Worm (Caenorhabditis elegans): Measurements from ENCODE around the gene F14F9.2.

- TF ChIP-seq pqm-1 (tag; optimal IDR thresholded peaks at IDR 0.05) (no peak), ceh-82 (tag; optimal IDR thresholded peaks at IDR 0.05) (no peak), nhr-237 (tag; optimal IDR thresholded peaks at IDR 0.05) (no peak), nhr-28 (tag; optimal IDR thresholded peaks at IDR 0.05) (no peak), nhr-23 (tag; optimal IDR thresholded peaks at IDR 0.05) (no peak), ama-1 (optimal IDR thresholded peaks at IDR 0.05) (no peak), unc-62 (GFP tag; optimal IDR thresholded peaks at IDR 0.05) (no peak), pha-4 (tag; optimal IDR thresholded peaks at IDR 0.05) (no peak), ceh-28 (tag; optimal IDR thresholded peaks at IDR 0.05) (no peak), elt-2 (tag; optimal IDR thresholded peaks at IDR 0.05) (no peak), jun-1 (tag; optimal IDR thresholded peaks at IDR 0.05) (no peak), nfya-1 (tag; optimal IDR thresholded peaks at IDR 0.05; ENCODE audit: insufficient read depth) (no peak), ceh-16 (tag; optimal IDR thresholded peaks at IDR 0.05) (no peak), eor-1 (tag; optimal IDR thresholded peaks at IDR 0.05) (no peak)
Observed at ce11 chrV:5172833-5173232, 28.2 kb downstream of the F14F9.2 start, which contains the start of gene srt-65.
